Fruit fly (Drosophila melanogaster) whole organism, prepupa: ENCODE results near the gene CG13376.

ENCODE experiments used
- Blimp-1 ChIP-seq: fragments of 200-800 bp; sonication (Bioruptor generic); optimal IDR thresholded peaks from 3 replicates; lab custom pipeline; 2017; ENCODE audit warnings: missing biosample characterization, missing genetic modification characterization, mild to moderate bottlenecking, moderate library complexity, missing genetic modification reagents
- CG11762 ChIP-seq: fragments of 200-800 bp; sonication (Bioruptor generic); optimal IDR thresholded peaks from 3 replicates; lab custom pipeline; 2016; ENCODE audit warnings: missing biosample characterization, missing genetic modification characterization; ENCODE audit not compliant: insufficient read depth
- CG15336 ChIP-seq: fragments of 200-800 bp; sonication (Bioruptor generic); IDR thresholded peaks from 2 replicates; pipeline ENCODE4 v1.3.6; 2022; ENCODE audit warnings: missing biosample characterization, missing genetic modification characterization
- CG16779 ChIP-seq: fragments of 200-800 bp; sonication (Bioruptor generic); optimal IDR thresholded peaks from 3 replicates; lab custom pipeline; 2017; ENCODE audit warnings: missing biosample characterization, mild to moderate bottlenecking, missing genetic modification characterization
- CG32006 ChIP-seq: fragments of 200-800 bp; sonication (Bioruptor generic); optimal IDR thresholded peaks from 3 replicates; lab custom pipeline; 2017; ENCODE audit warnings: missing biosample characterization, mild to moderate bottlenecking, missing genetic modification characterization
- CG6276 ChIP-seq: fragments of 200-800 bp; sonication (Bioruptor generic); optimal IDR thresholded peaks from 2 replicates; lab custom pipeline; 2017; ENCODE audit warnings: missing biosample characterization, mild to moderate bottlenecking, missing genetic modification characterization
- CG6792 ChIP-seq: fragments of 200-800 bp; sonication (Bioruptor generic); optimal IDR thresholded peaks from 3 replicates; lab custom pipeline; 2016; ENCODE audit warnings: missing biosample characterization, missing genetic modification characterization
- CG9139 ChIP-seq: fragments of 200-800 bp; sonication (Bioruptor generic); optimal IDR thresholded peaks from 3 replicates; lab custom pipeline; 2017; ENCODE audit warnings: missing biosample characterization, mild to moderate bottlenecking, missing genetic modification characterization
- Eip78C ChIP-seq: fragments of 200-800 bp; sonication (Bioruptor generic); peaks from one replicate; lab custom pipeline; 2016; ENCODE audit warnings: missing biosample characterization, missing genetic modification characterization
- Hr38 ChIP-seq: sonication (Bioruptor generic); optimal IDR thresholded peaks from 2 replicates; lab custom pipeline; 2016; ENCODE audit warnings: missing biosample characterization, missing genetic modification characterization
- OdsH ChIP-seq: fragments of 200-800 bp; sonication (Bioruptor generic); optimal IDR thresholded peaks from 3 replicates; lab custom pipeline; 2016; ENCODE audit warnings: missing biosample characterization, missing genetic modification characterization
- Sox102F ChIP-seq: fragments of 200-800 bp; sonication (Bioruptor generic); optimal IDR thresholded peaks from 2 replicates; lab custom pipeline; 2016; ENCODE audit warnings: missing biosample characterization, mild to moderate bottlenecking, missing genetic modification characterization
- Sox14 ChIP-seq: fragments of 200-800 bp; sonication (Bioruptor generic); optimal IDR thresholded peaks from 3 replicates; lab custom pipeline; 2016; ENCODE audit warnings: missing biosample characterization, missing genetic modification characterization
- ss ChIP-seq, 2 experiments: fragments of 200-800 bp; sonication (Bioruptor generic); optimal IDR thresholded peaks; 2 replicates in 1 of 2; 3 replicates in 1 of 2; lab custom pipeline; 2017 to 2018; ENCODE audit warnings: mild to moderate bottlenecking in 2 of 2, missing biosample characterization in 2 of 2, missing genetic modification characterization in 2 of 2, moderate library complexity in 1 of 2

- no peak for TF ChIP-seq Sox102F (GFP tag; lab: Kevin White, UChicago)
- no peak for TF ChIP-seq OdsH
- peak; percentile 42 for TF ChIP-seq Eip78C (GFP tag; lab: Kevin White, UChicago)
- no peak for TF ChIP-seq Blimp-1 (GFP tag; lab: Kevin White, UChicago)
- no peak for TF ChIP-seq CG9139 (GFP tag; lab: Kevin White, UChicago)
- no peak for TF ChIP-seq Hr38 (GFP tag; lab: Kevin White, UChicago)
- TF ChIP-seq Sox14: peak; percentile 53
- TF ChIP-seq CG16779 (tag; lab: Kevin White, UChicago): no peak
- TF ChIP-seq CG32006: no peak
- no peak for TF ChIP-seq CG15336 (GFP tag; lab: Robert Waterston, UW)
- TF ChIP-seq ss (GFP tag; optimal IDR thresholded peaks at IDR 0.05; lab: Kevin White, UChicago): peak in 1 of 2 experiments; percentile 47
- no peak for TF ChIP-seq CG6276 (GFP tag; lab: Kevin White, UChicago)
- TF ChIP-seq CG6792 (GFP tag; lab: Kevin White, UChicago): no peak
- no peak for TF ChIP-seq CG11762 (GFP tag; lab: Kevin White, UChicago)
Measured at dm6 chrX:245802-246201, 21.0 kb downstream of the CG13376 start, which contains the start of the genes CG3038 and G9a.
